Fruit fly (Drosophila melanogaster) whole organism: ENCODE data around the gene CG3916.

Source experiments
- CG8478 ChIP-seq: fragments of >200 bp; optimal IDR thresholded peaks from 2 replicates; lab custom pipeline; 2018; ENCODE audit warnings: inconsistent platforms
- Dll ChIP-seq: fragments of >200 bp; optimal IDR thresholded peaks from 2 replicates; lab custom pipeline; 2017
- EcR ChIP-seq, 2 experiments: fragments of >200 bp; optimal IDR thresholded peaks; 2 replicates each; lab custom pipeline; 2017; ENCODE audit warnings: missing biosample characterization in 2 of 2, missing genetic modification characterization in 2 of 2, missing genetic modification reagents in 2 of 2
- pan ChIP-seq: fragments of >200 bp; optimal IDR thresholded peaks from 2 replicates; lab custom pipeline; 2017
- psq ChIP-seq: fragments of >200 bp; optimal IDR thresholded peaks from 2 replicates; lab custom pipeline; 2017
- usp ChIP-seq: fragments of >200 bp; optimal IDR thresholded peaks from 2 replicates; lab custom pipeline; 2017; ENCODE audit warnings: missing biosample characterization, missing genetic modification characterization, mixed read lengths

- TF ChIP-seq usp (GFP tag; lab: Kevin White, UChicago), result no peak
- no peak for TF ChIP-seq EcR (GFP tag; optimal IDR thresholded peaks at IDR 0.05; lab: Kevin White, UChicago)
- TF ChIP-seq CG8478 (lab: Kevin White, UChicago), result no peak
- TF ChIP-seq pan (lab: Kevin White, UChicago), result no peak
- no peak for TF ChIP-seq psq (lab: Kevin White, UChicago)
- no peak for TF ChIP-seq Dll (lab: Kevin White, UChicago)
Observed at dm6 chr3R:12214201-12214600, 15.0 kb upstream of the CG3916 start, which contains the start of gene CG14742.
